Fruit fly (Drosophila melanogaster) whole organism, prepupa: ENCODE data around the gene Galphai.

Experiments
- Blimp-1 ChIP-seq: fragments of 200-800 bp; sonication (Bioruptor generic); optimal IDR thresholded peaks from 3 replicates; lab custom pipeline; 2017; ENCODE audit warnings: missing biosample characterization, missing genetic modification characterization, mild to moderate bottlenecking, moderate library complexity, missing genetic modification reagents
- CG10631 ChIP-seq: fragments of 200-800 bp; sonication (Bioruptor generic); optimal IDR thresholded peaks from 2 replicates; lab custom pipeline; 2016; ENCODE audit warnings: missing biosample characterization, missing genetic modification characterization
- CG10669 ChIP-seq: fragments of 200-800 bp; sonication (Bioruptor generic); optimal IDR thresholded peaks from 3 replicates; lab custom pipeline; 2018; ENCODE audit warnings: missing biosample characterization, mild to moderate bottlenecking, missing genetic modification characterization, moderate library complexity
- CG11902 ChIP-seq: fragments of 200-800 bp; sonication (Bioruptor generic); optimal IDR thresholded peaks from 3 replicates; lab custom pipeline; 2016; ENCODE audit warnings: missing biosample characterization, missing genetic modification characterization
- CG15336 ChIP-seq: fragments of 200-800 bp; sonication (Bioruptor generic); IDR thresholded peaks from 2 replicates; pipeline ENCODE4 v1.3.6; 2022; ENCODE audit warnings: missing biosample characterization, missing genetic modification characterization
- CG1621 ChIP-seq: fragments of 200-800 bp; sonication (Bioruptor generic); optimal IDR thresholded peaks from 3 replicates; lab custom pipeline; 2018; ENCODE audit warnings: missing biosample characterization, mild to moderate bottlenecking, missing genetic modification characterization
- CG16779 ChIP-seq: fragments of 200-800 bp; sonication (Bioruptor generic); optimal IDR thresholded peaks from 3 replicates; lab custom pipeline; 2017; ENCODE audit warnings: missing biosample characterization, mild to moderate bottlenecking, missing genetic modification characterization
- CG31627 ChIP-seq: fragments of 200-800 bp; sonication (Bioruptor generic); optimal IDR thresholded peaks from 3 replicates; lab custom pipeline; 2016; ENCODE audit warnings: missing biosample characterization, missing genetic modification characterization
- CG32006 ChIP-seq: fragments of 200-800 bp; sonication (Bioruptor generic); optimal IDR thresholded peaks from 3 replicates; lab custom pipeline; 2017; ENCODE audit warnings: missing biosample characterization, mild to moderate bottlenecking, missing genetic modification characterization
- CG34406 ChIP-seq: fragments of 200-800 bp; sonication (Bioruptor generic); optimal IDR thresholded peaks from 3 replicates; lab custom pipeline; 2016; ENCODE audit warnings: missing biosample characterization, missing genetic modification characterization
- CG3919 ChIP-seq: fragments of 200-800 bp; sonication (Bioruptor generic); optimal IDR thresholded peaks from 3 replicates; lab custom pipeline; 2016; ENCODE audit warnings: missing biosample characterization, missing genetic modification characterization
- CG4318 ChIP-seq: fragments of 200-800 bp; sonication (Bioruptor generic); optimal IDR thresholded peaks from 3 replicates; lab custom pipeline; 2017; ENCODE audit warnings: missing biosample characterization, mild to moderate bottlenecking, missing genetic modification characterization
- CG6163 ChIP-seq: fragments of 200-800 bp; sonication (Bioruptor generic); IDR thresholded peaks from 3 replicates; pipeline ENCODE4 v1.3.6; 2022; ENCODE audit warnings: missing biosample characterization, missing genetic modification characterization
- CG6276 ChIP-seq: fragments of 200-800 bp; sonication (Bioruptor generic); optimal IDR thresholded peaks from 2 replicates; lab custom pipeline; 2017; ENCODE audit warnings: missing biosample characterization, mild to moderate bottlenecking, missing genetic modification characterization
- CG6792 ChIP-seq: fragments of 200-800 bp; sonication (Bioruptor generic); optimal IDR thresholded peaks from 3 replicates; lab custom pipeline; 2016; ENCODE audit warnings: missing biosample characterization, missing genetic modification characterization
- CG6808 ChIP-seq: fragments of 200-800 bp; sonication (Bioruptor generic); optimal IDR thresholded peaks from 3 replicates; lab custom pipeline; 2017; ENCODE audit warnings: missing biosample characterization, missing genetic modification characterization, mild to moderate bottlenecking, moderate library complexity, missing genetic modification reagents
- CG7368 ChIP-seq: fragments of 200-800 bp; sonication (Bioruptor generic); optimal IDR thresholded peaks from 3 replicates; lab custom pipeline; 2016; ENCODE audit warnings: missing biosample characterization, missing genetic modification characterization
- CG8119 ChIP-seq: fragments of 200-800 bp; sonication (Bioruptor generic); IDR thresholded peaks from 3 replicates; pipeline ENCODE4 v1.3.6; 2022; ENCODE audit warnings: missing biosample characterization, missing genetic modification characterization
- CG8319 ChIP-seq: fragments of 200-800 bp; sonication (Bioruptor generic); optimal IDR thresholded peaks from 3 replicates; lab custom pipeline; 2016; ENCODE audit warnings: missing biosample characterization, missing genetic modification characterization
- CG8632 ChIP-seq: fragments of 200-800 bp; sonication (Bioruptor generic); optimal IDR thresholded peaks from 3 replicates; lab custom pipeline; 2016; ENCODE audit warnings: missing biosample characterization, missing genetic modification characterization
- CG9139 ChIP-seq: fragments of 200-800 bp; sonication (Bioruptor generic); optimal IDR thresholded peaks from 3 replicates; lab custom pipeline; 2017; ENCODE audit warnings: missing biosample characterization, mild to moderate bottlenecking, missing genetic modification characterization
- Eip75B ChIP-seq: fragments of 200-800 bp; sonication (Bioruptor generic); optimal IDR thresholded peaks from 3 replicates; lab custom pipeline; 2016; ENCODE audit warnings: missing biosample characterization, missing genetic modification characterization
- Eip78C ChIP-seq: fragments of 200-800 bp; sonication (Bioruptor generic); peaks from one replicate; lab custom pipeline; 2016; ENCODE audit warnings: missing biosample characterization, missing genetic modification characterization
- Eip93F ChIP-seq: fragments of 200-800 bp; sonication (Bioruptor generic); optimal IDR thresholded peaks from 2 replicates; lab custom pipeline; 2016; ENCODE audit warnings: missing biosample characterization, mild to moderate bottlenecking, missing genetic modification characterization
- Ets96B ChIP-seq: fragments of 200-800 bp; optimal IDR thresholded peaks from 2 replicates; lab custom pipeline; 2019; ENCODE audit warnings: missing biosample characterization, mild to moderate bottlenecking, missing genetic modification characterization, moderate library complexity
- Hr38 ChIP-seq: sonication (Bioruptor generic); optimal IDR thresholded peaks from 2 replicates; lab custom pipeline; 2016; ENCODE audit warnings: missing biosample characterization, missing genetic modification characterization
- Hr4 ChIP-seq: fragments of 200-800 bp; sonication (Bioruptor generic); optimal IDR thresholded peaks from 3 replicates; lab custom pipeline; 2016; ENCODE audit warnings: missing biosample characterization, missing genetic modification characterization
- Lpt ChIP-seq: fragments of 200-800 bp; sonication (Bioruptor generic); optimal IDR thresholded peaks from 3 replicates; lab custom pipeline; 2016; ENCODE audit warnings: missing biosample characterization, missing genetic modification characterization
- Smox ChIP-seq: fragments of 200-800 bp; sonication (Bioruptor generic); optimal IDR thresholded peaks from 3 replicates; lab custom pipeline; 2016; ENCODE audit warnings: missing biosample characterization, missing genetic modification characterization
- Sox102F ChIP-seq: fragments of 200-800 bp; sonication (Bioruptor generic); optimal IDR thresholded peaks from 2 replicates; lab custom pipeline; 2016; ENCODE audit warnings: missing biosample characterization, mild to moderate bottlenecking, missing genetic modification characterization
- Sox14 ChIP-seq: fragments of 200-800 bp; sonication (Bioruptor generic); optimal IDR thresholded peaks from 3 replicates; lab custom pipeline; 2016; ENCODE audit warnings: missing biosample characterization, missing genetic modification characterization
- Sox15 ChIP-seq: fragments of 200-800 bp; sonication (Bioruptor generic); optimal IDR thresholded peaks from 3 replicates; lab custom pipeline; 2016; ENCODE audit warnings: missing biosample characterization, missing genetic modification characterization
- achi ChIP-seq: fragments of 200-800 bp; sonication (Bioruptor generic); optimal IDR thresholded peaks from 3 replicates; lab custom pipeline; 2016; ENCODE audit warnings: missing biosample characterization, missing genetic modification characterization
- acj6 ChIP-seq: fragments of 200-800 bp; sonication (Bioruptor generic); optimal IDR thresholded peaks from 3 replicates; lab custom pipeline; 2016; ENCODE audit warnings: missing biosample characterization, missing genetic modification characterization
- cyc ChIP-seq: fragments of 200-800 bp; sonication (Bioruptor generic); optimal IDR thresholded peaks from 3 replicates; lab custom pipeline; 2016; ENCODE audit warnings: missing biosample characterization, missing genetic modification characterization
- dac ChIP-seq: fragments of 200-800 bp; sonication (Bioruptor generic); optimal IDR thresholded peaks from 2 replicates; lab custom pipeline; 2017; ENCODE audit warnings: missing biosample characterization, mild to moderate bottlenecking, missing genetic modification characterization
- dsx ChIP-seq: fragments of 200-800 bp; optimal IDR thresholded peaks from 3 replicates; lab custom pipeline; 2019; ENCODE audit warnings: missing biosample characterization, mild to moderate bottlenecking, missing genetic modification characterization, moderate library complexity; ENCODE audit not compliant: poor library complexity, severe bottlenecking
- fd59A ChIP-seq: fragments of 200-800 bp; sonication (Bioruptor generic); optimal IDR thresholded peaks from 2 replicates; lab custom pipeline; 2017; ENCODE audit warnings: missing biosample characterization, mild to moderate bottlenecking, missing genetic modification characterization, missing genetic modification reagents
- fd85E ChIP-seq: fragments of 200-800 bp; sonication (Bioruptor generic); optimal IDR thresholded peaks from 3 replicates; lab custom pipeline; 2016; ENCODE audit warnings: missing biosample characterization, missing genetic modification characterization
- fkh ChIP-seq: fragments of 200-800 bp; sonication (Bioruptor generic); optimal IDR thresholded peaks from 3 replicates; lab custom pipeline; 2017; ENCODE audit warnings: missing biosample characterization, mild to moderate bottlenecking, missing genetic modification characterization, moderate library complexity
- lz ChIP-seq: fragments of 200-800 bp; sonication (Bioruptor generic); optimal IDR thresholded peaks from 3 replicates; lab custom pipeline; 2016; ENCODE audit warnings: missing biosample characterization, missing genetic modification characterization
- pdm3 ChIP-seq: fragments of 200-800 bp; sonication (Bioruptor generic); optimal IDR thresholded peaks from 3 replicates; lab custom pipeline; 2016; ENCODE audit warnings: missing biosample characterization, missing genetic modification characterization
- spab ChIP-seq: fragments of 200-800 bp; sonication (Bioruptor generic); optimal IDR thresholded peaks from 2 replicates; lab custom pipeline; 2017; ENCODE audit warnings: missing biosample characterization, mild to moderate bottlenecking, missing genetic modification characterization, missing genetic modification reagents
- ss ChIP-seq, 2 experiments: fragments of 200-800 bp; sonication (Bioruptor generic); optimal IDR thresholded peaks; 2 replicates in 1 of 2; 3 replicates in 1 of 2; lab custom pipeline; 2017 to 2018; ENCODE audit warnings: mild to moderate bottlenecking in 2 of 2, missing biosample characterization in 2 of 2, missing genetic modification characterization in 2 of 2, moderate library complexity in 1 of 2
- svp ChIP-seq: fragments of 200-800 bp; sonication (Bioruptor generic); peaks from one replicate; lab custom pipeline; 2016; ENCODE audit warnings: missing biosample characterization, missing genetic modification characterization
- topi ChIP-seq: fragments of 200-800 bp; sonication (Bioruptor generic); optimal IDR thresholded peaks from 3 replicates; lab custom pipeline; 2016; ENCODE audit warnings: missing biosample characterization, missing genetic modification characterization
- vri ChIP-seq: fragments of 200-800 bp; sonication (Bioruptor generic); optimal IDR thresholded peaks from 3 replicates; lab custom pipeline; 2016; ENCODE audit warnings: missing biosample characterization, mild to moderate bottlenecking, missing genetic modification characterization

The Galphai gene

dm6 chr3L:6978030-6978683 is 1.7 kb downstream of the Galphai start (continued):
- no peak for TF ChIP-seq ss (GFP tag; optimal IDR thresholded peaks at IDR 0.05; lab: Kevin White, UChicago)
- TF ChIP-seq CG8319 (GFP tag; lab: Kevin White, UChicago) = no peak
- TF ChIP-seq lz (GFP tag; lab: Kevin White, UChicago) = peak; percentile 28
- TF ChIP-seq CG10669 (GFP tag; lab: Kevin White, UChicago) = no peak
- peak; percentile 52 for TF ChIP-seq CG3919 (GFP tag; lab: Kevin White, UChicago)
- TF ChIP-seq fd85E (GFP tag; lab: Kevin White, UChicago) = no peak
- peak; percentile 74 for TF ChIP-seq CG32006 (GFP tag; lab: Kevin White, UChicago)
- TF ChIP-seq dsx (GFP tag; lab: Kevin White, UChicago) = no peak
- peak; percentile 2 for TF ChIP-seq CG6808 (GFP tag; lab: Kevin White, UChicago)
- TF ChIP-seq Hr38 (GFP tag; lab: Kevin White, UChicago) = no peak
- peak; percentile 48 for TF ChIP-seq CG6276 (GFP tag; lab: Kevin White, UChicago)
- TF ChIP-seq CG8119 (GFP tag; lab: Robert Waterston, UW) = peak; percentile 68
- peak; percentile 39 for TF ChIP-seq CG4318
- no peak for TF ChIP-seq Sox15 (GFP tag; lab: Kevin White, UChicago)
- peak; percentile 8 for TF ChIP-seq CG10631 (GFP tag; lab: Kevin White, UChicago)
- TF ChIP-seq dac = no peak
- TF ChIP-seq CG6163 = 0 out of 3 replicates have a peak, but pooled peaks have one; percentile 37
- TF ChIP-seq CG16779 (tag; lab: Kevin White, UChicago) = no peak
- TF ChIP-seq CG9139 (GFP tag; lab: Kevin White, UChicago) = no peak
- peak; percentile 28 for TF ChIP-seq pdm3
- peak; percentile 37 for TF ChIP-seq CG31627
- TF ChIP-seq CG8632 (GFP tag; lab: Kevin White, UChicago) = peak; percentile 42
- TF ChIP-seq CG7368 (GFP tag; lab: Kevin White, UChicago) = no peak
- TF ChIP-seq Sox14 (GFP tag; lab: Kevin White, UChicago) = peak; percentile 5
- peak; percentile 82 for TF ChIP-seq Hr4 (GFP tag; lab: Kevin White, UChicago)
- no peak for TF ChIP-seq spab (GFP tag; lab: Kevin White, UChicago)
- no peak for TF ChIP-seq CG11902 (GFP tag; lab: Kevin White, UChicago)
- TF ChIP-seq Blimp-1 (GFP tag; lab: Kevin White, UChicago) = no peak
- TF ChIP-seq topi (GFP tag; lab: Kevin White, UChicago) = no peak
- peak; percentile 19 for TF ChIP-seq achi (GFP tag; lab: Kevin White, UChicago)
- TF ChIP-seq Smox (GFP tag; lab: Kevin White, UChicago) = peak; percentile 37
- TF ChIP-seq fd59A (GFP tag; lab: Kevin White, UChicago) = no peak
- peak; percentile 36 for TF ChIP-seq acj6 (GFP tag; lab: Kevin White, UChicago)
- TF ChIP-seq CG1621 = no peak
- no peak for TF ChIP-seq cyc
- TF ChIP-seq Lpt (GFP tag; lab: Kevin White, UChicago) = no peak
- no peak for TF ChIP-seq Eip75B (GFP tag; lab: Kevin White, UChicago)

- TF ChIP-seq Eip93F (GFP tag; lab: Kevin White, UChicago) = no peak
- TF ChIP-seq CG8632 (GFP tag; lab: Kevin White, UChicago) = peak; percentile 62
- peak; percentile 91 for TF ChIP-seq CG15336 (GFP tag; lab: Robert Waterston, UW)
- peak; percentile 46 for TF ChIP-seq cyc
- peak; percentile 56 for TF ChIP-seq Ets96B
- TF ChIP-seq CG1621 = peak; percentile 22
- peak; percentile 75 for TF ChIP-seq CG10631 (GFP tag; lab: Kevin White, UChicago)
- peak; percentile 73 for TF ChIP-seq CG3919 (GFP tag; lab: Kevin White, UChicago)
- TF ChIP-seq CG31627 = peak; percentile 17
- peak; percentile 58 for TF ChIP-seq CG6792 (GFP tag; lab: Kevin White, UChicago)
- TF ChIP-seq dsx (GFP tag; lab: Kevin White, UChicago) = peak; percentile 28
- peak; percentile 57 for TF ChIP-seq topi (GFP tag; lab: Kevin White, UChicago)
- TF ChIP-seq CG10669 (GFP tag; lab: Kevin White, UChicago) = peak; percentile 60
- TF ChIP-seq CG4318 = peak; percentile 66
- TF ChIP-seq acj6 (GFP tag; lab: Kevin White, UChicago) = peak; percentile 67
- peak; percentile 47 for TF ChIP-seq Smox (GFP tag; lab: Kevin White, UChicago)
- TF ChIP-seq CG34406 = peak; percentile 70
- TF ChIP-seq Sox102F (GFP tag; lab: Kevin White, UChicago) = peak; percentile 62
- peak; percentile 89 for TF ChIP-seq svp (GFP tag; lab: Kevin White, UChicago)
- TF ChIP-seq Sox14 (GFP tag; lab: Kevin White, UChicago) = peak; percentile 17
- peak; percentile 41 for TF ChIP-seq pdm3
- TF ChIP-seq fkh (GFP tag; lab: Kevin White, UChicago) = no peak
- TF ChIP-seq Eip78C (GFP tag; lab: Kevin White, UChicago) = peak; percentile 88
- peak; percentile 79 for TF ChIP-seq CG32006 (GFP tag; lab: Kevin White, UChicago)
- TF ChIP-seq Blimp-1 (GFP tag; lab: Kevin White, UChicago) = peak; percentile 31
- TF ChIP-seq CG6276 (GFP tag; lab: Kevin White, UChicago) = peak; percentile 55
- TF ChIP-seq vri (GFP tag; lab: Kevin White, UChicago) = peak; percentile 13
These were observed 2.5 kb downstream of the Galphai start for dm6 chr3L:6977391-6977790.
